Worm (Caenorhabditis elegans): ENCODE measurements around the gene K09C4.4.

DNA sequence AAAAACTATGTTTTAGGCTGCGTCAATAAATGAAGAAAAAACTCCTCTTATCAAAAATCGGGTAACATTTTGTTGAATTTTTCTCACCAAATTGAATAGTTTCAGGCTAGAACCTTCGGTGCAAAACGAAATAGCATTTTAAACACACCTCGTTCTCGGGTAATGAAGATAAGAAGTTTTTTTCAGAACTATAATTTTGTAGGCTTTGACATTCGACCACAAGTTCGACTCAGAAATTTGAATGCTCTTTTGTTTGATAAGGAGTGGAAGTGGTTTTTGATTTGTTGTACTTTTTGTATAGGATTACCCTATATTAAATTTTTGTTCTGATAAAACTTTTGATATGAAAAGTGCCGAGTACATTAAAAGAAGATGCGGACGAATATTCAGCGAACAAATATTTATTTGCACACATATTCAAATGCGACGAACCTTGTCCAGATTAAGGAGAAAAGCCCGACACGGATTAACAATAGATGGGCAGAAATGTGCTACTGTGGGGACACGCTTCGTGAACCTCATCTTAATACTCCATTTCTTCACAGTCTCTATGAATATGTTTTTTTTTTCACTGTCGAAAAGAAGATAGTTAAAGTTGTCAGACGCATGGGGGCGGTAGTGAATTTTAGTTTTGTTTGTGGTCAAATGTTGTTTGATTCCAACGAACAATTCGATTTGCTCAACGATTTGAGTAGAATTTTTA is 17.5 kb downstream of the K09C4.4 start:
- no peak for TF ChIP-seq unc-62 (GFP tag; optimal IDR thresholded peaks at IDR 0.05)
- no peak for TF ChIP-seq nhr-237 (tag; optimal IDR thresholded peaks at IDR 0.05)
- no peak for TF ChIP-seq tbx-8 (GFP tag; optimal IDR thresholded peaks at IDR 0.05)
- TF ChIP-seq ceh-39 (tag; optimal IDR thresholded peaks at IDR 0.05) = no peak
- no peak for TF ChIP-seq sptf-1 (tag; optimal IDR thresholded peaks at IDR 0.05)
- no peak for TF ChIP-seq mls-2 (tag; optimal IDR thresholded peaks at IDR 0.05)
- TF ChIP-seq lin-13 (tag; optimal IDR thresholded peaks at IDR 0.05) = no peak
- no peak for TF ChIP-seq drap-1 (GFP tag; optimal IDR thresholded peaks at IDR 0.05)
- TF ChIP-seq ztf-11 (tag; optimal IDR thresholded peaks at IDR 0.05) = no peak
- TF ChIP-seq ces-1 (GFP tag; optimal IDR thresholded peaks at IDR 0.05) = no peak
- no peak for TF ChIP-seq elt-1 (tag; optimal IDR thresholded peaks at IDR 0.05; ENCODE audit: borderline replicate concordance, insufficient read depth)
- no peak for TF ChIP-seq mep-1 (tag; optimal IDR thresholded peaks at IDR 0.05)
- TF ChIP-seq nhr-12 (tag; optimal IDR thresholded peaks at IDR 0.05) = no peak
- no peak for TF ChIP-seq nhr-76 (tag; optimal IDR thresholded peaks at IDR 0.05)

Data from whole organism, mixed stage, embryonic.